Fruit fly (Drosophila melanogaster) whole organism, embryonic: ENCODE data around the gene CG6983.
A peak's percentile ranks its signal among the peaks of the same experiment; 100 is the strongest.

Experiments
- Abd-B ChIP-seq: fragments of 200-800 bp; sonication (Bioruptor generic); optimal IDR thresholded peaks from 2 replicates; lab custom pipeline; 2018; ENCODE audit warnings: missing biosample characterization, mild to moderate bottlenecking, missing genetic modification characterization, moderate library complexity
- Aef1 ChIP-seq: fragments of 200-800 bp; sonication (Bioruptor generic); IDR thresholded peaks from 3 replicates; pipeline ENCODE4 v1.3.6; 2022; ENCODE audit warnings: missing biosample characterization, missing genetic modification characterization
- Antp ChIP-seq: fragments of 200-800 bp; sonication (Bioruptor generic); optimal IDR thresholded peaks from 3 replicates; lab custom pipeline; 2016; ENCODE audit warnings: missing biosample characterization, missing genetic modification characterization
- Bgb ChIP-seq: fragments of 200-800 bp; sonication (Bioruptor generic); IDR thresholded peaks from 2 replicates; pipeline ENCODE4 v1.3.6; 2022; ENCODE audit warnings: missing biosample characterization, missing genetic modification characterization; ENCODE audit not compliant: partially characterized antibody
- CG11093 ChIP-seq: fragments of 200-800 bp; sonication (Bioruptor generic); IDR thresholded peaks from 3 replicates; pipeline ENCODE4 v1.3.6; 2022; ENCODE audit warnings: missing biosample characterization, missing genetic modification characterization
- CG11504 ChIP-seq: fragments of 200-800 bp; sonication (Bioruptor generic); optimal IDR thresholded peaks from 3 replicates; lab custom pipeline; 2019; ENCODE audit warnings: missing biosample characterization, mild to moderate bottlenecking, missing genetic modification characterization, moderate library complexity
- CG12942 ChIP-seq: fragments of 200-800 bp; sonication (Bioruptor generic); optimal IDR thresholded peaks from 3 replicates; lab custom pipeline; 2016; ENCODE audit warnings: missing biosample characterization, missing genetic modification characterization
- CG15073 ChIP-seq: fragments of 200-800 bp; sonication (Bioruptor generic); optimal IDR thresholded peaks from 2 replicates; lab custom pipeline; 2016; ENCODE audit warnings: missing biosample characterization, missing genetic modification characterization
- CG15514 ChIP-seq: fragments of 200-800 bp; sonication (Bioruptor generic); optimal IDR thresholded peaks from 3 replicates; lab custom pipeline; 2017; ENCODE audit warnings: missing biosample characterization, missing genetic modification characterization, mild to moderate bottlenecking, moderate library complexity, missing genetic modification reagents
- CG16815 ChIP-seq: fragments of 200-800 bp; sonication (Bioruptor generic); optimal IDR thresholded peaks from 3 replicates; lab custom pipeline; 2017; ENCODE audit warnings: missing biosample characterization, mild to moderate bottlenecking, missing genetic modification characterization
- CG31388 ChIP-seq: fragments of 200-800 bp; sonication (Bioruptor generic); optimal IDR thresholded peaks from 2 replicates; lab custom pipeline; 2016; ENCODE audit warnings: missing biosample characterization, missing genetic modification characterization
- CG33557 ChIP-seq: fragments of 200-800 bp; sonication (Bioruptor generic); optimal IDR thresholded peaks from 2 replicates; lab custom pipeline; 2019; ENCODE audit warnings: missing biosample characterization, mild to moderate bottlenecking, missing genetic modification characterization, moderate library complexity
- CG34376 ChIP-seq: fragments of 200-800 bp; sonication (Bioruptor generic); optimal IDR thresholded peaks from 2 replicates; lab custom pipeline; 2018; ENCODE audit warnings: missing biosample characterization, mild to moderate bottlenecking, missing genetic modification characterization
- CG4707 ChIP-seq: fragments of 200-800 bp; sonication (Bioruptor generic); optimal IDR thresholded peaks from 2 replicates; lab custom pipeline; 2018; ENCODE audit warnings: missing biosample characterization, mild to moderate bottlenecking, missing genetic modification characterization, moderate library complexity
- CG7271 ChIP-seq: fragments of 200-800 bp; sonication (Bioruptor generic); optimal IDR thresholded peaks from 2 replicates; lab custom pipeline; 2018; ENCODE audit warnings: missing biosample characterization, mild to moderate bottlenecking, missing genetic modification characterization, moderate library complexity
- CG9817 ChIP-seq: fragments of 200-800 bp; sonication (Bioruptor generic); optimal IDR thresholded peaks from 2 replicates; lab custom pipeline; 2018; ENCODE audit warnings: missing biosample characterization, mild to moderate bottlenecking, missing genetic modification characterization, moderate library complexity
- CG9876 ChIP-seq: fragments of 200-800 bp; sonication (Bioruptor generic); optimal IDR thresholded peaks from 2 replicates; lab custom pipeline; 2016; ENCODE audit warnings: missing biosample characterization, missing genetic modification characterization
- Dbx ChIP-seq: fragments of 200-800 bp; sonication (Bioruptor generic); IDR thresholded peaks from 3 replicates; pipeline ENCODE4 v1.3.6; 2022; ENCODE audit warnings: missing biosample characterization, missing genetic modification characterization
- Dek ChIP-seq: fragments of 200-800 bp; sonication (Bioruptor generic); optimal IDR thresholded peaks from 3 replicates; lab custom pipeline; 2019; ENCODE audit warnings: missing biosample characterization, mild to moderate bottlenecking, missing genetic modification characterization, moderate library complexity
- Dll ChIP-seq: fragments of 200-800 bp; sonication (Bioruptor generic); IDR thresholded peaks from 4 replicates; pipeline ENCODE4 v1.3.6; 2022; ENCODE audit warnings: missing biosample characterization, missing genetic modification characterization; ENCODE audit not compliant: partially characterized antibody
- Dp ChIP-seq: fragments of 200-800 bp; sonication (Bioruptor generic); optimal IDR thresholded peaks from 2 replicates; lab custom pipeline; 2018; ENCODE audit warnings: missing biosample characterization, mild to moderate bottlenecking, missing genetic modification characterization, moderate library complexity
- H2.0 ChIP-seq: fragments of 200-800 bp; sonication (Bioruptor generic); IDR thresholded peaks from 2 replicates; pipeline ENCODE4 v1.3.6; 2022; ENCODE audit warnings: missing biosample characterization, missing genetic modification characterization
- HLH3B ChIP-seq: fragments of 200-800 bp; sonication (Bioruptor generic); IDR thresholded peaks from 2 replicates; pipeline ENCODE4 v1.3.6; 2022; ENCODE audit warnings: missing biosample characterization, missing genetic modification characterization
- Hmx ChIP-seq: fragments of 200-800 bp; sonication (Bioruptor generic); optimal IDR thresholded peaks from 2 replicates; lab custom pipeline; 2016; ENCODE audit warnings: missing biosample characterization, missing genetic modification characterization
- Hr3 ChIP-seq: fragments of 200-800 bp; sonication (Bioruptor generic); optimal IDR thresholded peaks from 3 replicates; lab custom pipeline; 2016; ENCODE audit warnings: missing biosample characterization, missing genetic modification characterization
- Pdp1 ChIP-seq, 2 experiments: fragments of 200-800 bp; sonication (Bioruptor generic); optimal IDR thresholded peaks; 3 replicates each; lab custom pipeline; 2016; ENCODE audit warnings: missing biosample characterization in 2 of 2, missing genetic modification characterization in 2 of 2, mild to moderate bottlenecking in 1 of 2, moderate library complexity in 1 of 2
- Scr ChIP-seq: fragments of 200-800 bp; sonication (Bioruptor generic); IDR thresholded peaks from 2 replicates; pipeline ENCODE4 v1.3.6; 2022; ENCODE audit warnings: missing biosample characterization, missing genetic modification characterization; ENCODE audit not compliant: partially characterized antibody
- Side ChIP-seq: fragments of 200-800 bp; sonication (Bioruptor generic); optimal IDR thresholded peaks from 2 replicates; lab custom pipeline; 2016; ENCODE audit warnings: missing biosample characterization, missing genetic modification characterization
- Sox100B ChIP-seq: fragments of 200-800 bp; sonication (Bioruptor generic); optimal IDR thresholded peaks from 3 replicates; lab custom pipeline; 2018; ENCODE audit warnings: missing biosample characterization, mild to moderate bottlenecking, missing genetic modification characterization
- Sox102F ChIP-seq: fragments of 200-800 bp; sonication (Bioruptor generic); optimal IDR thresholded peaks from 2 replicates; lab custom pipeline; 2018; ENCODE audit warnings: missing biosample characterization, mild to moderate bottlenecking, missing genetic modification characterization, moderate library complexity
- bbx ChIP-seq: fragments of 200-800 bp; sonication (Bioruptor generic); IDR thresholded peaks from 2 replicates; pipeline ENCODE4 v1.3.6; 2022; ENCODE audit warnings: missing biosample characterization, missing genetic modification characterization; ENCODE audit not compliant: partially characterized antibody
- chm ChIP-seq: fragments of 200-800 bp; sonication (Bioruptor generic); IDR thresholded peaks from 2 replicates; pipeline ENCODE4 v1.3.6; 2022; ENCODE audit warnings: missing biosample characterization, missing genetic modification characterization
- ci ChIP-seq: fragments of 200-800 bp; sonication (Bioruptor generic); IDR thresholded peaks from 3 replicates; pipeline ENCODE4 v1.3.6; 2022; ENCODE audit warnings: missing biosample characterization, missing genetic modification characterization
- danr ChIP-seq: fragments of 200-800 bp; sonication (Bioruptor generic); IDR thresholded peaks from 2 replicates; pipeline ENCODE4 v1.3.6; 2022; ENCODE audit warnings: missing biosample characterization, missing genetic modification characterization
- gsb ChIP-seq: fragments of 200-800 bp; sonication (Bioruptor generic); IDR thresholded peaks from 2 replicates; pipeline ENCODE4 v1.3.6; 2022; ENCODE audit warnings: missing biosample characterization, missing genetic modification characterization
- hbn ChIP-seq: fragments of 200-800 bp; sonication (Bioruptor generic); IDR thresholded peaks from 2 replicates; pipeline ENCODE4 v1.3.6; 2022; ENCODE audit warnings: missing biosample characterization, missing genetic modification characterization; ENCODE audit not compliant: partially characterized antibody
- jumu ChIP-seq: fragments of 200-800 bp; sonication (Bioruptor generic); optimal IDR thresholded peaks from 3 replicates; lab custom pipeline; 2016; ENCODE audit warnings: missing biosample characterization, missing genetic modification characterization
- knrl ChIP-seq: fragments of 200-800 bp; sonication (Bioruptor generic); IDR thresholded peaks from 3 replicates; pipeline ENCODE4 v1.3.6; 2022; ENCODE audit warnings: missing biosample characterization, missing genetic modification characterization; ENCODE audit not compliant: partially characterized antibody
- lov ChIP-seq, 2 experiments: fragments of 200-800 bp in 1 of 2; fragments of >200 bp in 1 of 2; sonication (Bioruptor generic) in 1 of 2; IDR thresholded peaks in 1 of 2; optimal IDR thresholded peaks in 1 of 2; 2 replicates in 1 of 2; 3 replicates in 1 of 2; pipeline versions ENCODE4 v1.3.6 to Lab custom; 2017 to 2022; ENCODE audit warnings: missing biosample characterization in 1 of 2, missing genetic modification characterization in 1 of 2
- psq ChIP-seq: fragments of 200-800 bp; sonication (Bioruptor generic); optimal IDR thresholded peaks from 2 replicates; lab custom pipeline; 2017; ENCODE audit warnings: missing biosample characterization, missing genetic modification characterization
- salm ChIP-seq: fragments of 200-800 bp; sonication (Bioruptor generic); optimal IDR thresholded peaks from 2 replicates; lab custom pipeline; 2018; ENCODE audit warnings: missing biosample characterization, mild to moderate bottlenecking, missing genetic modification characterization
- sc ChIP-seq, 3 experiments: fragments of >200 bp in 2 of 3; fragments of 200-800 bp in 1 of 3; sonication (Bioruptor generic) in 1 of 3; optimal IDR thresholded peaks; 2 replicates in 2 of 3; 3 replicates in 1 of 3; lab custom pipeline; 2017; ENCODE audit warnings: mild to moderate bottlenecking in 1 of 3, missing biosample characterization in 1 of 3, missing genetic modification characterization in 1 of 3, missing genetic modification reagents in 1 of 3
- sens ChIP-seq: fragments of 200-800 bp; sonication (Bioruptor generic); peaks from one replicate; lab custom pipeline; 2016; ENCODE audit warnings: missing biosample characterization, missing genetic modification characterization
- sim ChIP-seq: fragments of 200-800 bp; sonication (Bioruptor generic); IDR thresholded peaks from 2 replicates; pipeline ENCODE4 v1.3.6; 2022; ENCODE audit warnings: missing biosample characterization, missing genetic modification characterization
- sisA ChIP-seq: fragments of 200-800 bp; sonication (Bioruptor generic); IDR thresholded peaks from 2 replicates; pipeline ENCODE4 v1.3.6; 2022; ENCODE audit warnings: missing biosample characterization, missing genetic modification characterization
- stc ChIP-seq: fragments of 200-800 bp; sonication (Bioruptor generic); IDR thresholded peaks from 2 replicates; pipeline ENCODE4 v1.3.6; 2022; ENCODE audit warnings: missing biosample characterization, missing genetic modification characterization
- tna ChIP-seq: fragments of 200-800 bp; sonication (Bioruptor generic); IDR thresholded peaks from 2 replicates; pipeline ENCODE4 v1.3.6; 2022; ENCODE audit warnings: missing biosample characterization, missing genetic modification characterization; ENCODE audit not compliant: partially characterized antibody
- usp ChIP-seq: fragments of >200 bp; optimal IDR thresholded peaks from 2 replicates; lab custom pipeline; 2017; ENCODE audit warnings: missing biosample characterization, missing genetic modification characterization
- zf30C ChIP-seq: fragments of 200-800 bp; sonication (Bioruptor generic); optimal IDR thresholded peaks from 3 replicates; lab custom pipeline; 2018; ENCODE audit warnings: missing biosample characterization, mild to moderate bottlenecking, missing genetic modification characterization

Gene CG6983

dm6 chr3L:8449202-8449799, at the start of gene CG6983:
Gene CG6983, minus strand, starts transcription at chr3L:8449377.
- TF ChIP-seq knrl (GFP tag; lab: Robert Waterston, UW) (peak; percentile 76), CG7271 (no peak), CG34376 (no peak), Dbx (no peak), Hr3 (GFP tag; lab: Kevin White, UChicago) (no peak), Pdp1 (GFP tag; optimal IDR thresholded peaks at IDR 0.05; lab: Kevin White, UChicago) (no peak), Hmx (GFP tag; lab: Kevin White, UChicago) (no peak), CG16815 (GFP tag; lab: Kevin White, UChicago) (no peak), chm (GFP tag; lab: Robert Waterston, UW) (peak; percentile 47; the same call in 1 of the 2 replicates), CG15514 (peak; percentile 3), Scr (GFP tag; lab: Robert Waterston, UW) (peak; percentile 78), danr (no peak), Dek (no peak), CG11504 (tag; lab: Kevin White, UChicago) (no peak), sens (GFP tag; lab: Kevin White, UChicago) (peak; percentile 89), Sox100B (GFP tag; lab: Kevin White, UChicago) (no peak), sc (optimal IDR thresholded peaks at IDR 0.05; lab: Kevin White, UChicago) (no peak), sc (GFP tag; optimal IDR thresholded peaks at IDR 0.05; lab: Kevin White, UChicago) (no peak), tna (peak; percentile 61), psq (no peak), sisA (no peak), hbn (GFP tag; lab: Robert Waterston, UW) (peak; percentile 71), ci (GFP tag; lab: Robert Waterston, UW) (peak; percentile 77; the same call in 2 of the 3 replicates), CG9817 (tag; lab: Kevin White, UChicago) (no peak), Bgb (peak; percentile 83), CG9876 (GFP tag; lab: Kevin White, UChicago) (no peak), CG11093 (GFP tag; lab: Robert Waterston, UW) (no peak), stc (no peak), Dll (GFP tag; lab: Robert Waterston, UW) (peak; percentile 79), CG12942 (GFP tag; lab: Kevin White, UChicago) (no peak), sim (GFP tag; lab: Robert Waterston, UW) (no peak), jumu (GFP tag; lab: Kevin White, UChicago) (no peak), HLH3B (no peak), Dp (GFP tag; lab: Kevin White, UChicago) (peak; percentile 55), CG33557 (GFP tag; lab: Kevin White, UChicago) (no peak), H2.0 (GFP tag; lab: Robert Waterston, UW) (no peak), salm (tag; lab: Kevin White, UChicago) (no peak), CG31388 (no peak), gsb (GFP tag; lab: Robert Waterston, UW) (no peak), bbx (peak; percentile 83), Aef1 (GFP tag; lab: Robert Waterston, UW) (no peak), Side (GFP tag; lab: Kevin White, UChicago) (no peak), Abd-B (GFP tag; lab: Kevin White, UChicago) (no peak), lov (optimal IDR thresholded peaks at IDR 0.05; lab: Kevin White, UChicago) (no peak), lov (GFP tag; IDR thresholded peaks at IDR 0.05; lab: Robert Waterston, UW) (no peak), Antp (GFP tag; lab: Kevin White, UChicago) (no peak), usp (GFP tag; lab: Kevin White, UChicago) (no peak), CG4707 (GFP tag; lab: Kevin White, UChicago) (no peak), zf30C (no peak), Sox102F (GFP tag; lab: Kevin White, UChicago) (peak; percentile 5), CG15073 (GFP tag; lab: Kevin White, UChicago) (no peak)
